Fruit fly (Drosophila melanogaster): ENCODE results near the gene Nelf-A.

dm6 chr3R:21185655-21186054, 37.8 kb upstream of the Nelf-A start:
- TF ChIP-seq CG1832 (GFP tag; optimal IDR thresholded peaks at IDR 0.05) = no peak
- TF ChIP-seq Abd-B (GFP tag; optimal IDR thresholded peaks at IDR 0.05) = no peak
- TF ChIP-seq CG14710 (tag; optimal IDR thresholded peaks at IDR 0.05) = no peak
- no peak for TF ChIP-seq Vsx1 (GFP tag; optimal IDR thresholded peaks at IDR 0.05)
- TF ChIP-seq BEAF-32 (GFP tag; optimal IDR thresholded peaks at IDR 0.05) = no peak
- TF ChIP-seq HLH4C (GFP tag; IDR thresholded peaks at IDR 0.05; ENCODE audit: partially characterized antibody) = no peak
- TF ChIP-seq CG17568 (GFP tag; optimal IDR thresholded peaks at IDR 0.05) = no peak
- no peak for TF ChIP-seq Fer1 (GFP tag; optimal IDR thresholded peaks at IDR 0.05)
- no peak for TF ChIP-seq lilli (GFP tag; optimal IDR thresholded peaks at IDR 0.05)
- TF ChIP-seq YL-1 (GFP tag; optimal IDR thresholded peaks at IDR 0.05) = no peak
- TF ChIP-seq CG12942 (GFP tag; optimal IDR thresholded peaks at IDR 0.05) = no peak
- no peak for TF ChIP-seq crp (GFP tag; optimal IDR thresholded peaks at IDR 0.05)
- no peak for TF ChIP-seq CG12299 (tag; optimal IDR thresholded peaks at IDR 0.05)
